Fruit fly (Drosophila melanogaster) whole organism, adult: ENCODE results near the gene CG31960.

Experiments
- CG11617 ChIP-seq: fragments of 200-800 bp; sonication (Bioruptor generic); optimal IDR thresholded peaks from 2 replicates; lab custom pipeline; 2017; ENCODE audit warnings: mild to moderate bottlenecking, missing biosample characterization, missing genetic modification reagents, missing genetic modification characterization
- CG12768 ChIP-seq: fragments of 200-800 bp; sonication (Bioruptor generic); optimal IDR thresholded peaks from 2 replicates; lab custom pipeline; 2017; ENCODE audit warnings: missing biosample characterization, missing genetic modification characterization, mild to moderate bottlenecking, moderate library complexity, missing genetic modification reagents
- CG14711 ChIP-seq: fragments of 200-800 bp; sonication (Bioruptor generic); optimal IDR thresholded peaks from 2 replicates; lab custom pipeline; 2018; ENCODE audit warnings: missing biosample characterization, mild to moderate bottlenecking, missing genetic modification characterization, moderate library complexity
- CG1620 ChIP-seq: fragments of 200-800 bp; sonication (Bioruptor generic); optimal IDR thresholded peaks from 2 replicates; lab custom pipeline; 2016; ENCODE audit warnings: missing biosample characterization, missing genetic modification characterization
- CG33017 ChIP-seq: fragments of 200-800 bp; sonication (Bioruptor generic); optimal IDR thresholded peaks from 2 replicates; lab custom pipeline; 2018; ENCODE audit warnings: missing biosample characterization, mild to moderate bottlenecking, missing genetic modification characterization, moderate library complexity
- CG5204 ChIP-seq: fragments of 200-800 bp; sonication (Bioruptor generic); optimal IDR thresholded peaks from 2 replicates; lab custom pipeline; 2016; ENCODE audit warnings: missing biosample characterization, missing genetic modification characterization
- CG7045 ChIP-seq: fragments of 200-800 bp; sonication (Bioruptor generic); optimal IDR thresholded peaks from 2 replicates; lab custom pipeline; 2017; ENCODE audit warnings: missing biosample characterization, mild to moderate bottlenecking, missing genetic modification characterization
- CG7101 ChIP-seq: fragments of 200-800 bp; sonication (Bioruptor generic); optimal IDR thresholded peaks from 2 replicates; lab custom pipeline; 2018; ENCODE audit warnings: missing biosample characterization, mild to moderate bottlenecking, missing genetic modification characterization, moderate library complexity
- Clk ChIP-seq: fragments of 200-800 bp; sonication (Bioruptor generic); optimal IDR thresholded peaks from 2 replicates; lab custom pipeline; 2017; ENCODE audit warnings: missing biosample characterization, missing genetic modification characterization
- Crg-1 ChIP-seq: fragments of 200-800 bp; sonication (Bioruptor generic); optimal IDR thresholded peaks from 2 replicates; lab custom pipeline; 2016; ENCODE audit warnings: missing biosample characterization, missing genetic modification characterization
- Hr96 ChIP-seq: fragments of 200-800 bp; sonication (Bioruptor generic); optimal IDR thresholded peaks from 2 replicates; lab custom pipeline; 2016; ENCODE audit warnings: missing biosample characterization, missing genetic modification characterization
- Mnt ChIP-seq: fragments of 200-800 bp; sonication (Bioruptor generic); optimal IDR thresholded peaks from 2 replicates; lab custom pipeline; 2016; ENCODE audit warnings: missing biosample characterization, mild to moderate bottlenecking, missing genetic modification characterization
- bab1 ChIP-seq: fragments of 200-800 bp; sonication (Bioruptor generic); optimal IDR thresholded peaks from 3 replicates; lab custom pipeline; 2019; ENCODE audit warnings: missing biosample characterization, mild to moderate bottlenecking, missing genetic modification characterization, moderate library complexity
- cic ChIP-seq: fragments of 200-800 bp; sonication (Bioruptor generic); optimal IDR thresholded peaks from 2 replicates; lab custom pipeline; 2017; ENCODE audit warnings: missing biosample characterization, mild to moderate bottlenecking, missing genetic modification characterization, moderate library complexity
- cnc ChIP-seq, 2 experiments: fragments of >200 bp; optimal IDR thresholded peaks; 2 replicates each; lab custom pipeline; 2017
- kay ChIP-seq: fragments of 200-800 bp; sonication (Bioruptor generic); peaks from one replicate; lab custom pipeline; 2016; ENCODE audit warnings: missing biosample characterization, missing genetic modification characterization, borderline replicate concordance
- ovo ChIP-seq: fragments of 200-800 bp; sonication (Bioruptor generic); optimal IDR thresholded peaks from 2 replicates; lab custom pipeline; 2016; ENCODE audit warnings: missing biosample characterization, missing genetic modification characterization
- pad ChIP-seq: fragments of 200-800 bp; sonication (Bioruptor generic); optimal IDR thresholded peaks from 3 replicates; lab custom pipeline; 2017; ENCODE audit warnings: missing biosample characterization, missing genetic modification characterization, mild to moderate bottlenecking, moderate library complexity, missing genetic modification reagents
- tj ChIP-seq: fragments of 200-800 bp; sonication (Bioruptor generic); optimal IDR thresholded peaks from 3 replicates; lab custom pipeline; 2017; ENCODE audit warnings: missing biosample characterization, mild to moderate bottlenecking, missing genetic modification characterization, moderate library complexity
- toe ChIP-seq: fragments of 200-800 bp; sonication (Bioruptor generic); optimal IDR thresholded peaks from 2 replicates; lab custom pipeline; 2016; ENCODE audit warnings: missing biosample characterization, missing genetic modification characterization

The CG31960 gene

dm6 chr2L:3787028-3787427, 2.3 kb downstream of the CG31960 start, which contains the start of gene bark:
Gene bark, plus strand, starts transcription at chr2L:3787167.
- peak; percentile 11 for TF ChIP-seq tj
- peak; percentile 65 for TF ChIP-seq cic (GFP tag; lab: Kevin White, UChicago)
- TF ChIP-seq CG12768 (GFP tag; lab: Kevin White, UChicago) = peak; percentile 46
- TF ChIP-seq Crg-1 (GFP tag; lab: Kevin White, UChicago) = no peak
- no peak for TF ChIP-seq kay (GFP tag; lab: Kevin White, UChicago)
- no peak for TF ChIP-seq CG14711 (tag; lab: Kevin White, UChicago)
- TF ChIP-seq CG1620 = peak; percentile 13
- no peak for TF ChIP-seq CG7045 (GFP tag; lab: Kevin White, UChicago)
- no peak for TF ChIP-seq Hr96 (GFP tag; lab: Kevin White, UChicago)
- no peak for TF ChIP-seq Clk (GFP tag; lab: Kevin White, UChicago)
- TF ChIP-seq bab1 (GFP tag; lab: Kevin White, UChicago) = peak; percentile 68
- no peak for TF ChIP-seq CG7101 (tag; lab: Kevin White, UChicago)
- TF ChIP-seq CG11617 (GFP tag; lab: Kevin White, UChicago) = no peak
- TF ChIP-seq toe (GFP tag; lab: Kevin White, UChicago) = no peak
- no peak for TF ChIP-seq ovo
- no peak for TF ChIP-seq CG5204 (GFP tag; lab: Kevin White, UChicago)
- TF ChIP-seq Mnt (GFP tag; lab: Kevin White, UChicago) = peak; percentile 45
- peak; percentile 32 for TF ChIP-seq CG33017
- no peak for TF ChIP-seq cnc (optimal IDR thresholded peaks at IDR 0.05; lab: Kevin White, UChicago)
- TF ChIP-seq pad (GFP tag; lab: Kevin White, UChicago) = no peak

dm6 chr2L:3788150-3788549, 3.4 kb downstream of the CG31960 start:
- TF ChIP-seq toe (GFP tag; lab: Kevin White, UChicago) (no peak), kay (GFP tag; lab: Kevin White, UChicago) (peak; percentile 97), CG12768 (GFP tag; lab: Kevin White, UChicago) (peak; percentile 2)

- TF ChIP-seq CG5204 (GFP tag; lab: Kevin White, UChicago) = no peak
- TF ChIP-seq cnc (optimal IDR thresholded peaks at IDR 0.05; lab: Kevin White, UChicago) = no peak
- no peak for TF ChIP-seq CG33017
- no peak for TF ChIP-seq Mnt (GFP tag; lab: Kevin White, UChicago)
- peak; percentile 44 for TF ChIP-seq ovo
- TF ChIP-seq CG14711 (tag; lab: Kevin White, UChicago) = no peak
- peak; percentile 34 for TF ChIP-seq CG7101 (tag; lab: Kevin White, UChicago)
- no peak for TF ChIP-seq CG1620
- TF ChIP-seq cic (GFP tag; lab: Kevin White, UChicago) = no peak
- TF ChIP-seq bab1 (GFP tag; lab: Kevin White, UChicago) = no peak
- TF ChIP-seq kay (GFP tag; lab: Kevin White, UChicago) = no peak
Measured at dm6 chr2L:3789290-3790067, 4.7 kb downstream of the CG31960 start.

DNA sequence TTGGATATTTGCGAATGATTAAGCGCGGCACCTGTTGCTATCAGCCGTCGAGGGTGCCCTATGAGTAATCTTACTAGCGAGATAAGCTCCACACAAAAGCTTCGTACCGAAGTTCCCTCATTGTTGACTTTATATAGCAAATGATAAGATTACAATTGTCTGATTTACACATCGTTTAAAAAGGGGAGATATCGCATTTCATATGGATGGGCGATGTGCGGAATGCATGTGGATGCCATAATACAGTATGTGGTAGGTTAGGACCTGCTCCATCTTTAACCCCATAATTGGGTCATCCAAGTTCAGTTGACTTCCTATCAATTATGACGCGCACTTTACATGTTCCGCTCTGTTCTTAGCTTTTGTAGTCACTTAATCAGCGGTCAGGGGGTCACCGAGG, 6.9 kb downstream of the CG31960 start:
- TF ChIP-seq CG14711 (tag; lab: Kevin White, UChicago) (no peak), bab1 (GFP tag; lab: Kevin White, UChicago) (no peak), Mnt (GFP tag; lab: Kevin White, UChicago) (no peak), CG12768 (GFP tag; lab: Kevin White, UChicago) (peak; percentile 69), Hr96 (GFP tag; lab: Kevin White, UChicago) (no peak), CG7101 (tag; lab: Kevin White, UChicago) (peak; percentile 43), toe (GFP tag; lab: Kevin White, UChicago) (no peak), Clk (GFP tag; lab: Kevin White, UChicago) (no peak), CG33017 (peak; percentile 47), cic (GFP tag; lab: Kevin White, UChicago) (peak; percentile 87), ovo (peak; percentile 2), CG1620 (no peak), CG5204 (GFP tag; lab: Kevin White, UChicago) (no peak), pad (GFP tag; lab: Kevin White, UChicago) (no peak), CG11617 (GFP tag; lab: Kevin White, UChicago) (no peak), Crg-1 (GFP tag; lab: Kevin White, UChicago) (no peak), cnc (optimal IDR thresholded peaks at IDR 0.05; lab: Kevin White, UChicago) (no peak), tj (no peak), CG7045 (GFP tag; lab: Kevin White, UChicago) (peak; percentile 16), kay (GFP tag; lab: Kevin White, UChicago) (peak; percentile 93)

DNA sequence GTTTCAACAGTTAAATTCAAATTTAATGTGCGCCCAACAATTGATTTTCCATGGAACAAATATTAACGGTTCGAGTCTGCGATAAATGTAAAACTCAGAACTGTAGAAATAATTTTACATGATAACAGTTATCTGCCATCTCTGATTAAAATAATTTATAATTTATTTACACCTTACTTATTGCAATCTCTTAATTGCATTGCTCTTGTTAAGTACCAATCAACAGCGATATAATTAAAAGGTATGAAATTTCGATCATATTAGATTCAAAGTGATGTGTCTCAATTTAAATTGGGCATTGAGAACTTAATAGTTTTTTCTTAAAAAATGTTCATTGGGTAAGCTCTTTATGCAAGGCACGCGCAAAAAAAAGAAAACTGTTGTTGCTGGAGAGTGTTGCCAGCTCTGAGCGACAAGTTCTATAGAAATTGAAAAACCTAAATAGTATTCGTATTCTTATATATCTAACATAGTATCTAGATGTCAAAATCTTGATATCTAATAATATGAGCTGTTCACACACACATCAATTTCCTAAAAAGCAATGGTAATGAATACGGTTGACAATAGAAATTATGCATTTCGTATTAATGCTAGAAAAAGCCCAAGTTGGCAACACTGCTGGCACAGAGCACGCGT, 18.2 kb downstream of the CG31960 start:
- TF ChIP-seq CG1620 (peak; percentile 65), kay (GFP tag; lab: Kevin White, UChicago) (peak; percentile 95), Clk (GFP tag; lab: Kevin White, UChicago) (peak; percentile 52), Mnt (GFP tag; lab: Kevin White, UChicago) (peak; percentile 56), CG5204 (GFP tag; lab: Kevin White, UChicago) (peak; percentile 81), CG12768 (GFP tag; lab: Kevin White, UChicago) (peak; percentile 83), Hr96 (GFP tag; lab: Kevin White, UChicago) (peak; percentile 77), cnc (optimal IDR thresholded peaks at IDR 0.05; lab: Kevin White, UChicago) (no peak), ovo (peak; percentile 71), bab1 (GFP tag; lab: Kevin White, UChicago) (peak; percentile 91), CG14711 (tag; lab: Kevin White, UChicago) (peak; percentile 78), tj (peak; percentile 93), Crg-1 (GFP tag; lab: Kevin White, UChicago) (peak; percentile 78), cic (GFP tag; lab: Kevin White, UChicago) (no peak), pad (GFP tag; lab: Kevin White, UChicago) (peak; percentile 62), CG7101 (tag; lab: Kevin White, UChicago) (peak; percentile 93), CG7045 (GFP tag; lab: Kevin White, UChicago) (peak; percentile 75), toe (GFP tag; lab: Kevin White, UChicago) (peak; percentile 77), CG11617 (GFP tag; lab: Kevin White, UChicago) (peak; percentile 82), CG33017 (peak; percentile 87)
